Fruit fly (Drosophila melanogaster) whole organism, wandering third instar larva: Measurements from ENCODE around the gene CG13062.
A peak's percentile ranks its signal among the peaks of the same experiment; 100 is the strongest.

Source experiments
- Abd-B ChIP-seq: fragments of >200 bp; optimal IDR thresholded peaks from 2 replicates; lab custom pipeline; 2017; ENCODE audit warnings: missing biosample characterization, missing genetic modification characterization
- CG32264 ChIP-seq: fragments of 200-800 bp; sonication (Bioruptor generic); optimal IDR thresholded peaks from 2 replicates; lab custom pipeline; 2016; ENCODE audit warnings: missing biosample characterization, missing genetic modification characterization
- CG9705 ChIP-seq: fragments of 200-800 bp; sonication (Bioruptor generic); optimal IDR thresholded peaks from 2 replicates; lab custom pipeline; 2018; ENCODE audit warnings: missing biosample characterization, mild to moderate bottlenecking, missing genetic modification characterization
- CrebA ChIP-seq: fragments of 200-800 bp; sonication (Bioruptor generic); optimal IDR thresholded peaks from 2 replicates; lab custom pipeline; 2016; ENCODE audit warnings: missing biosample characterization, mild to moderate bottlenecking, missing genetic modification characterization, borderline replicate concordance
- Dfd ChIP-seq: fragments of >200 bp; optimal IDR thresholded peaks from 2 replicates; lab custom pipeline; 2017; ENCODE audit warnings: missing biosample characterization, missing genetic modification characterization
- Dif ChIP-seq: fragments of 200-275, 200-300 bp; sonication (Bioruptor generic); optimal IDR thresholded peaks from 2 replicates; lab custom pipeline; 2018; ENCODE audit warnings: missing biosample characterization, missing genetic modification characterization; ENCODE audit not compliant: partially characterized antibody
- HLH106 ChIP-seq: fragments of 200-800 bp; optimal IDR thresholded peaks from 3 replicates; lab custom pipeline; 2019; ENCODE audit warnings: missing biosample characterization, mild to moderate bottlenecking, missing genetic modification characterization, moderate library complexity
- Hnf4 ChIP-seq: fragments of 200-800 bp; sonication (Bioruptor generic); optimal IDR thresholded peaks from 2 replicates; lab custom pipeline; 2016; ENCODE audit warnings: missing biosample characterization, mild to moderate bottlenecking, missing genetic modification characterization
- Hr83 ChIP-seq: fragments of 200-300 bp; sonication (Bioruptor generic); optimal IDR thresholded peaks from 2 replicates; lab custom pipeline; 2016; ENCODE audit warnings: missing biosample characterization, mild to moderate bottlenecking, missing genetic modification characterization, moderate library complexity; ENCODE audit not compliant: poor library complexity, severe bottlenecking
- Jra ChIP-seq: sonication (Bioruptor generic); optimal IDR thresholded peaks from 2 replicates; lab custom pipeline; 2016; ENCODE audit warnings: missing biosample characterization, missing genetic modification characterization
- Mio ChIP-seq: sonication (Bioruptor generic); optimal IDR thresholded peaks from 2 replicates; lab custom pipeline; 2016; ENCODE audit warnings: missing biosample characterization, missing genetic modification characterization
- Myc ChIP-seq: fragments of >200 bp; optimal IDR thresholded peaks from 2 replicates; lab custom pipeline; 2017
- N ChIP-seq: fragments of >200 bp; optimal IDR thresholded peaks from 2 replicates; lab custom pipeline; 2018; ENCODE audit warnings: missing biosample characterization, missing external identifiers, missing genetic modification characterization
- OdsH ChIP-seq: fragments of 200-800 bp; sonication (Bioruptor generic); optimal IDR thresholded peaks from 2 replicates; lab custom pipeline; 2016; ENCODE audit warnings: missing biosample characterization, mild to moderate bottlenecking, missing genetic modification characterization
- Rel ChIP-seq, 2 experiments: fragments of 200-800 bp; sonication (Bioruptor generic) in 1 of 2; optimal IDR thresholded peaks; 2 replicates in 1 of 2; 3 replicates in 1 of 2; lab custom pipeline; 2016 to 2019; ENCODE audit warnings: mild to moderate bottlenecking in 2 of 2, missing biosample characterization in 2 of 2, missing genetic modification characterization in 2 of 2, moderate library complexity in 1 of 2
- Vsx2 ChIP-seq: fragments of 200-300, 225-300 bp; sonication (Bioruptor generic); optimal IDR thresholded peaks from 2 replicates; lab custom pipeline; 2018; ENCODE audit warnings: missing biosample characterization, missing genetic modification characterization; ENCODE audit not compliant: partially characterized antibody
- br ChIP-seq: fragments of 200-800 bp; sonication (Bioruptor generic); optimal IDR thresholded peaks from 2 replicates; lab custom pipeline; 2016; ENCODE audit warnings: missing biosample characterization, missing genetic modification characterization
- brk ChIP-seq: fragments of 200-800 bp; sonication (Bioruptor generic); optimal IDR thresholded peaks from 2 replicates; lab custom pipeline; 2016; ENCODE audit warnings: missing biosample characterization, mild to moderate bottlenecking, missing genetic modification characterization
- dl ChIP-seq, 2 experiments: fragments of 175-275, 200-275 bp in 1 of 2; fragments of 200-275 bp in 1 of 2; sonication (Bioruptor generic); optimal IDR thresholded peaks; lab custom pipeline; 2018; ENCODE audit warnings: mild to moderate bottlenecking in 2 of 2, missing biosample characterization in 2 of 2, missing genetic modification characterization in 2 of 2, moderate library complexity in 2 of 2; ENCODE audit not compliant: partially characterized antibody in 2 of 2, insufficient read depth in 1 of 2
- dsf ChIP-seq: sonication (Bioruptor generic); optimal IDR thresholded peaks from 2 replicates; lab custom pipeline; 2016; ENCODE audit warnings: missing biosample characterization, missing genetic modification characterization, borderline replicate concordance
- ey ChIP-seq: fragments of 200-800 bp; sonication (Bioruptor generic); optimal IDR thresholded peaks from 2 replicates; lab custom pipeline; 2016; ENCODE audit warnings: missing biosample characterization, missing genetic modification characterization
- foxo ChIP-seq, 2 experiments: fragments of 200-800 bp; sonication (Bioruptor generic); optimal IDR thresholded peaks; 2 replicates in 1 of 2; 3 replicates in 1 of 2; lab custom pipeline; 2016 to 2017; ENCODE audit warnings: missing biosample characterization in 2 of 2, missing genetic modification characterization in 2 of 2
- fru ChIP-seq: fragments of 200-800 bp; sonication (Bioruptor generic); optimal IDR thresholded peaks from 3 replicates; lab custom pipeline; 2016; ENCODE audit warnings: missing biosample characterization, mild to moderate bottlenecking, missing genetic modification characterization
- h ChIP-seq: fragments of 200-800 bp; sonication (Bioruptor generic); optimal IDR thresholded peaks from 3 replicates; lab custom pipeline; 2016; ENCODE audit warnings: missing biosample characterization, mild to moderate bottlenecking, missing genetic modification characterization
- jim ChIP-seq: fragments of 175-275, 200-325 bp; sonication (Bioruptor generic); optimal IDR thresholded peaks from 2 replicates; lab custom pipeline; 2016; ENCODE audit warnings: missing biosample characterization, mild to moderate bottlenecking, missing genetic modification characterization
- lola ChIP-seq: fragments of >200 bp; optimal IDR thresholded peaks from 2 replicates; lab custom pipeline; 2017; ENCODE audit warnings: missing biosample characterization, missing genetic modification characterization
- pan ChIP-seq: fragments of >200 bp; optimal IDR thresholded peaks from 2 replicates; lab custom pipeline; 2017
- psq ChIP-seq: fragments of 200-800 bp; sonication (Bioruptor generic); optimal IDR thresholded peaks from 3 replicates; lab custom pipeline; 2017; ENCODE audit warnings: missing biosample characterization, mild to moderate bottlenecking, missing genetic modification characterization, moderate library complexity
- sage ChIP-seq: fragments of 200-800 bp; sonication (Bioruptor generic); optimal IDR thresholded peaks from 2 replicates; lab custom pipeline; 2016; ENCODE audit warnings: missing biosample characterization, mild to moderate bottlenecking, missing genetic modification characterization
- sv ChIP-seq: fragments of 200-800 bp; sonication (Bioruptor generic); optimal IDR thresholded peaks from 3 replicates; lab custom pipeline; 2016; ENCODE audit warnings: missing biosample characterization, missing genetic modification characterization
- tai ChIP-seq: sonication (Bioruptor generic); optimal IDR thresholded peaks from 2 replicates; lab custom pipeline; 2016; ENCODE audit warnings: missing biosample characterization, missing genetic modification characterization
- usp ChIP-seq: fragments of >200 bp; optimal IDR thresholded peaks from 2 replicates; lab custom pipeline; 2017; ENCODE audit warnings: missing biosample characterization, missing genetic modification characterization

CG13062 gene

DNA sequence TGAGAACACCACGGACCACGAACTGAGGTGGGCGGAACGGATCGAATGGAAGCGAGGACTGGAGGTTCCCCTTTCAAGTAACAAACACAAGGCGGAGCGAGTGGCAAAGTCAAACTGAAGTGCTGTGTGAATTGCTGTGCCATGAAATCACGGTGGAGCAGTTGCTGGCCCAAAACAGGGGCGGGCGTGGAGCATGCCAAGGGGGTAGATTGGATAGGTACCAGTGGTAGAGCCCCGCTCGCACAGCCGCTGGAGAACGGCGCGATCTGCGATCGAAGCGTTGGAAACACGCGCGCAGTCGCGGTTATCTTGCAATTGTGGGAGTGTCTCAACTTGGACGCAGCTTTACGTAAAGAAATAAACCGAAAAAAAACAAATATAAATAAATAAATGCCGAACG, 13.7 kb downstream of the CG13062 start, which contains the start of gene CG13038:
TSS of gene CG13038 (minus strand) at position 118 of the 400 bp plus-strand sequence.
- TF ChIP-seq jim (GFP tag; lab: Kevin White, UChicago) (no peak), CG9705 (no peak), h (peak; percentile 8), dsf (GFP tag; lab: Kevin White, UChicago) (no peak), brk (GFP tag; lab: Kevin White, UChicago) (no peak), fru (GFP tag; lab: Kevin White, UChicago) (peak; percentile 7)

DNA sequence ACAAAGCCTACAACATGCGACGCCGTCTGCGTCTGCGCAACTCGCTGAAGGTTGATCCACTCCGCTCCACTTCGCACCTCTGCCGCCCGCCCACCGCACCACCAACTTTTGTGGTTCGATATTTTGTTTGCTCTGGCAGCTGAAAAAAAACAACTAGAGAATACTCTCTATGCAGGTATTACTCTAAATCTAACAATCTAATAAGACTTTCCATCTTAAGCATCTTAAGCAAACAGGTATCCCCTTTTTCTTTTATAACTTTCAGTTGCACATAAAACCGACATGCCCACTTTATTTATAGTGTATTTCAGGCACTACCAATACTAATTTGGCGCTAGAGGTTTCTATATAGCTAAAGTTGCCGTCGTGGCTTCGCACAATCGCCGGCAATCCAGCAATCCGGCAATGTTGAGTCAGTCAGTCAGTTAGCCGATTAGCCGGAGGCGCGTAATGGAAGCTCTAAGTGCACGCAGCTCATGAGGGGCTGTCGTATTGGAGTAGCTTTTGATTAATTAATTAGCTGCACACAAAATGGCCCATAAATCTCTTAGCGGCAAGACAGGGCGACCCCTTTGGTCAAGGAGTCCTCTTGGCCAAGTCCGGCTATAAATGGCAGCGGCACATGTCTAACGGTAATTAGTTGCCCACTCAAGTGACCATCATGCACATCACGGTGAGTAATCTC, 14.3 kb downstream of the CG13062 start, which contains the start of gene CG13058:
TSS of gene CG13058 (plus strand) at position 635 of the 685 bp plus-strand sequence.
- TF ChIP-seq Myc (no peak), sv (peak; percentile 50), Dif (GFP tag; lab: Kevin White, UChicago) (no peak)

DNA sequence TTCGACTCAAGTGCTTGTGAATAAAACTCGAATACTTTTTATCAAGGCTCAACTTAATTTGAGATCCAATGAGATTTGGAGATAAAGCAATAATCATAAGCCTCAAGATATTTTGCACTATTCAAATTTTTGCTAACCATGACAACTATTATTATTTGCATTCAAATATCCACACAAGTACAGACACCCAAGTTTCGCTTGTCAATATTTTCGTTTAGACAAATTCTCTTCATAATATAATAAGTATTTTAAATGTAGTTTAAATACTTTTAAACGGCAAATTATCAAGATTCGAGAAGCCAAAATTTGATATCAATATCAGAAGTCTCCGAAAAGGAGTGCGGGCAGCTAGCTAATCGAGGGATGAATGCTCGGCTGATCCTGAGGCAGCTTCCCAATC, 15.4 kb downstream of the CG13062 start, which contains the start of gene CG33061:
TSS of gene CG33061 (plus strand) at position 301 of the 400 bp plus-strand sequence.
- no peak for TF ChIP-seq sage (GFP tag; lab: Kevin White, UChicago)
- TF ChIP-seq br (GFP tag; lab: Kevin White, UChicago) = no peak
- no peak for TF ChIP-seq usp (GFP tag; lab: Kevin White, UChicago)
- no peak for TF ChIP-seq jim (GFP tag; lab: Kevin White, UChicago)
- TF ChIP-seq foxo (GFP tag; optimal IDR thresholded peaks at IDR 0.05; lab: Kevin White, UChicago) = no peak
- no peak for TF ChIP-seq OdsH
- no peak for TF ChIP-seq CG32264 (GFP tag; lab: Kevin White, UChicago)
- TF ChIP-seq Hr83 = no peak

DNA sequence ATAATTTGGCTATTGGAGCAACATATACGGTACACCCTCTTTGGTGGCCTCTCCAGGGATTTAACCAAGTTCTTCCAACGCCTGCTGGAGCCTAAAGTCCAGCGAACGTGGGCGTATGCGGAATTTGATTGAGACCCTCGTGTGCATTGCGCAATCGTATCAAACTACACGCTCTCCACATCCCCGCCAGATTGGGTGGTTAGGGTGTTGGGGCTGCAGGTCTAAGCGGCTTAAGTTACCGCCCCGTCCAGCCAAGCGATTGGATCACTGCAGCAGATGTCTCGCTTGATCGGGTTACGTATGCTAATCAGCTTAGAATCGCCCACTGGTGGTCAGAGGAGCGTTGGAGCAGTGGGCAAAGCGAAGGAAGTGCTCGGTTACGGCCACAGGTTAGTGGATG, 16.7 kb downstream of the CG13062 start, which contains the start of gene CG33060:
TSS of gene CG33060 (plus strand) at position 301 of the 400 bp plus-strand sequence.
- TF ChIP-seq Rel (GFP tag; optimal IDR thresholded peaks at IDR 0.05; lab: Kevin White, UChicago) = no peak
- TF ChIP-seq Rel (tag; optimal IDR thresholded peaks at IDR 0.05; lab: Kevin White, UChicago) = no peak
- TF ChIP-seq lola (GFP tag; lab: Kevin White, UChicago) = no peak
- no peak for TF ChIP-seq HLH106 (tag; lab: Kevin White, UChicago)
- no peak for TF ChIP-seq usp (GFP tag; lab: Kevin White, UChicago)
- TF ChIP-seq Hr83 = no peak
- TF ChIP-seq fru (GFP tag; lab: Kevin White, UChicago) = no peak
- no peak for TF ChIP-seq sage (GFP tag; lab: Kevin White, UChicago)
- no peak for TF ChIP-seq Abd-B (GFP tag; lab: Kevin White, UChicago)
- TF ChIP-seq dl (GFP tag; optimal IDR thresholded peaks at IDR 0.05; lab: Kevin White, UChicago; ENCODE audit: insufficient read depth in 1 of 2, partially characterized antibody in 2 of 2) = no peak
- TF ChIP-seq tai (GFP tag; lab: Kevin White, UChicago) = no peak
- TF ChIP-seq Mio (GFP tag; lab: Kevin White, UChicago) = no peak
- TF ChIP-seq Dfd (GFP tag; lab: Kevin White, UChicago) = no peak
- no peak for TF ChIP-seq dsf (GFP tag; lab: Kevin White, UChicago)
- no peak for TF ChIP-seq Hnf4 (GFP tag; lab: Kevin White, UChicago)
- no peak for TF ChIP-seq CG9705
- no peak for TF ChIP-seq brk (GFP tag; lab: Kevin White, UChicago)
- TF ChIP-seq psq (GFP tag; lab: Kevin White, UChicago) = no peak
- TF ChIP-seq sv = no peak
- TF ChIP-seq, all 38 proteins: peak for 0

dm6 chr3L:16331633-16332032, 17.5 kb downstream of the CG13062 start, which contains the start of gene retinin:
TSS of gene retinin (plus strand) at chr3L:16331933.
- TF ChIP-seq N (GFP tag; lab: Kevin White, UChicago) = no peak
- no peak for TF ChIP-seq ey
- no peak for TF ChIP-seq Vsx2 (GFP tag; lab: Kevin White, UChicago)
- no peak for TF ChIP-seq CrebA (GFP tag; lab: Kevin White, UChicago)
- no peak for TF ChIP-seq Rel (GFP tag; optimal IDR thresholded peaks at IDR 0.05; lab: Kevin White, UChicago)
- no peak for TF ChIP-seq Rel (tag; optimal IDR thresholded peaks at IDR 0.05; lab: Kevin White, UChicago)
- no peak for TF ChIP-seq jim (GFP tag; lab: Kevin White, UChicago)
- no peak for TF ChIP-seq Abd-B (GFP tag; lab: Kevin White, UChicago)
- no peak for TF ChIP-seq Mio (GFP tag; lab: Kevin White, UChicago)
- no peak for TF ChIP-seq sv
- TF ChIP-seq pan = no peak
- TF ChIP-seq tai (GFP tag; lab: Kevin White, UChicago) = no peak
- no peak for TF ChIP-seq Hnf4 (GFP tag; lab: Kevin White, UChicago)
- TF ChIP-seq Jra (GFP tag; lab: Kevin White, UChicago) = no peak
- no peak for TF ChIP-seq usp (GFP tag; lab: Kevin White, UChicago)
